Worm (Caenorhabditis elegans): ENCODE data around the gene dod-17.

The dod-17 gene

DNA sequence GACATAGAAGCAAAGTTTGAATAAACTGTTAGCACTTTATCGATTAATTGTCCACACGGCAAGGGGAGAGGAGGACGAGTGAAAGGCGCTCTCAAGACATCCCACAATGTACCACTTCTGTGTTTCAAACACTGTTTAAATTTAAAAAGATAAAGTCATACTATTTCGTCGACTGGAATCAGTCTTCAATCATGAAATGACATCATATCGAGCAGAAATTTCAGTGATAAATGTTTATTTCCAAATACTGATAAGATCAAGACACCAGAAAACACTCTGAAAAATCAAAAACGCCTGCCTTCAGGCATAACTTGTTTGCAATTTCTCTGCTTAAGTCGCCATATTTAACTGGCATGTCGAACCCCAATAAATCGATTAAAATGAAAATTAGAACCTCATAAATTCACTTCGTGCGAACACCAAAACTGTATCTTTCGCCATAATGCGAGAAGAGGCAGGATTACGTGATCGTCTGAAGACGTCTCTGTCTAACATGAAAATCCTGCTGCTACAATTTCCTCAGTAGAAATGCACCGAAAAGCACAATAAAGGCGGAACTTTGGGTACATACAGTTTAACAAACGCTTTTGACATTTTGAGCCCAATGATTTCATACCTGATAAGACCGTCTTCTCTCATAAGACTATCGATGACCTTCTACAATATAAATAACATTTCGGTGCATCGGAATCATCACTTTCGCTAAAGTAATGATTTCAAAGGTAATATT, 2.4 kb downstream of the dod-17 start, which contains the start of gene K10D11.2:
K10D11.2 (plus strand) TSS at position 680 of the 730 bp plus-strand sequence.
- no peak for TF ChIP-seq klf-2 (GFP tag; conservative IDR thresholded peaks at IDR 0.05)
- no peak for TF ChIP-seq flt-1 (GFP tag; IDR thresholded peaks at IDR 0.05)
- TF ChIP-seq med-1 (GFP tag; optimal IDR thresholded peaks at IDR 0.05; ENCODE audit: insufficient read depth) = no peak
- TF ChIP-seq T22C8.4 (GFP tag; IDR thresholded peaks at IDR 0.05) = no peak
- no peak for TF ChIP-seq ztf-29 (GFP tag; IDR thresholded peaks at IDR 0.05)
- TF ChIP-seq tab-1 (GFP tag; IDR thresholded peaks at IDR 0.05) = no peak
- TF ChIP-seq ztf-23 (GFP tag; IDR thresholded peaks at IDR 0.05) = no peak
- no peak for TF ChIP-seq cog-1 (tag; optimal IDR thresholded peaks at IDR 0.05)
- TF ChIP-seq ref-1 (GFP tag; conservative IDR thresholded peaks at IDR 0.05) = no peak

DNA sequence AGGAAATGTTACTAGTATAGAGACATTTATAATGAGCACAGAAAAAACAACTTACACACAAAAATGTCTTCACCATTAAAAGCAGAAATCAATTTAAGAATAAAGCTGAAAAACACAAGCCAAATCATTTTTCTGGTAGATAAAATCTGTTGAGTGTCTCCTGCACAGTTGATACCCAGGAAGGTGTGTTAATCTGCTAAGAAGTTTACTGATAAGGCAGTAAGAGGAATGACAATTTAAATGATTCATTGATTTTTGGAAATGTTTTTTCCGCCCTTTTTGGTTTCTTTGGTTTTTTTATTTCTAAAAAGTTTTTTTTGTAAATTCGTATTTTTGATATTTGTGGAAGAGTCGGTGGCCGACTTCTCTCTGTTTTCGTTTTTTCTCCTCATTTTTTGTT, 9.9 kb downstream of the dod-17 start, which contains the start of gene K10D11.3:
K10D11.3 (minus strand) TSS at position 174 of the 400 bp plus-strand sequence.
- no peak for TF ChIP-seq T22C8.4 (GFP tag; IDR thresholded peaks at IDR 0.05)
- no peak for TF ChIP-seq tab-1 (GFP tag; IDR thresholded peaks at IDR 0.05)
- TF ChIP-seq ref-1 (GFP tag; conservative IDR thresholded peaks at IDR 0.05) = no peak
- TF ChIP-seq ztf-29 (GFP tag; IDR thresholded peaks at IDR 0.05) = no peak
- TF ChIP-seq flt-1 (GFP tag; IDR thresholded peaks at IDR 0.05) = no peak
- no peak for TF ChIP-seq cog-1 (tag; optimal IDR thresholded peaks at IDR 0.05)
- no peak for TF ChIP-seq klf-2 (GFP tag; conservative IDR thresholded peaks at IDR 0.05)

DNA sequence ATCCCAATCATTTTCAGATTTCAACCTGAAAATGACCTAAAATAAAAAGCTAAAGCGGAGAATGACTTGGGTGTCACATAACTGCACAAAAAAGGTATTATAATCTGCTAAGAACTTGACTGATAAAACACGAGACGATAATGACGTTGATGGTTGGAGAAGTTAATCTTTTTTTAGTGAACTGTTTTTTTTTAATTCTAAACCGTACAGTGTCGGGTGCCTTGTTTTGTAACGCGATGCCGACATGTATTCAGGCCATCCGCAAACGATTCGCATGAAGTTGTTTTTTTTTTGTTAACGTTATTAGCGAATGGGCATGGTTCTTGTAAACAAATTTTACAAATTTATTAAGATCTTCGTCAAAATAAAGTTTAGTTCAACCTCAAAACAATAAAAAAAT, 13.3 kb downstream of the dod-17 start, which contains the start of gene K10D11.6:
K10D11.6 (minus strand) TSS at position 101 of the 400 bp plus-strand sequence.
- TF ChIP-seq med-1 (GFP tag; optimal IDR thresholded peaks at IDR 0.05; ENCODE audit: insufficient read depth) = no peak
- TF ChIP-seq ref-1 (GFP tag; conservative IDR thresholded peaks at IDR 0.05) = no peak
- no peak for TF ChIP-seq T22C8.4 (GFP tag; IDR thresholded peaks at IDR 0.05)
- no peak for TF ChIP-seq cog-1 (tag; optimal IDR thresholded peaks at IDR 0.05)

DNA sequence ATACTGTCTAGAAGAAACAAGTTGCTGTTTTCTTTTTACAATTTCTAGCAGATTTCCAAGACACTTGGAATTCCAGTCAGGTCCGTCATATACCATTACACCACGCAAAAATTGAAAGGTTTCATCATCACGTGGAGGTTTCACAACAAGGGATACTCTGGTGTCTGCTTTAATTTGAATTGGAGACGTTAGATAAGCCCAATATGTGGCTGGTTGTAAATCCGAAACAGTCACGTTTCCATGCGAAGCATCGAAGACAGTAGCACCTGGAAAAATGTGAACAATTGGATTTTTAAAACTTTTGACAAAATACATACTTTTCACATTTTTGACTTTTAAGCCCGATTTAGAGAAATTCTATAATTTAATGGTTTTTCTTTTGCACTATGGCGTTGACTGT, 14.5 kb downstream of the dod-17 start:
- TF ChIP-seq tab-1 (GFP tag; IDR thresholded peaks at IDR 0.05) (no peak), cog-1 (tag; optimal IDR thresholded peaks at IDR 0.05) (no peak)

DNA sequence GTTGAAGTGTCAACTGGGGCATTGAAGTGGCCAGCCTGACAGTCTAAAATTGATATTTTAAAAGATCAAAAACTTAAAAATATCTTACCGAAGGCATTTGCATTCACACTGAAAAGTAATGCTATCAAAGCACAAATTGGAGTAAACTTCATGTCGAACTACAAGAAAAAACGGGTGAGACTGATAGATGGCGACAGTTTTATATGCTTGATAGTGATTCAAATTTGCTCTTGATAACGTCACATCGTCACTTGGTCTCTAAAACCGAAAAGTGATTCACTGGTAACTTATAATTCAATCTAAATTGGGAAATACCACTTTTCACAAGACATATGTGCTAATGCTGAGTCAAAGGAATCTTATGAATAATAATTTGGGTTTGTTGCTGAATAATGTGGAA, 15.5 kb downstream of the dod-17 start, which contains the start of gene K10D11.5:
K10D11.5 (minus strand) TSS at position 215 of the 400 bp plus-strand sequence.
- no peak for TF ChIP-seq ztf-29 (GFP tag; IDR thresholded peaks at IDR 0.05)
- TF ChIP-seq T22C8.4 (GFP tag; IDR thresholded peaks at IDR 0.05) = no peak
- TF ChIP-seq ref-1 (GFP tag; conservative IDR thresholded peaks at IDR 0.05) = no peak
- TF ChIP-seq tab-1 (GFP tag; IDR thresholded peaks at IDR 0.05) = no peak
- TF ChIP-seq med-1 (GFP tag; optimal IDR thresholded peaks at IDR 0.05; ENCODE audit: insufficient read depth) = no peak
- TF ChIP-seq ztf-23 (GFP tag; IDR thresholded peaks at IDR 0.05) = no peak
- TF ChIP-seq flt-1 (GFP tag; IDR thresholded peaks at IDR 0.05) = no peak
- no peak for TF ChIP-seq cog-1 (tag; optimal IDR thresholded peaks at IDR 0.05)
- TF ChIP-seq klf-2 (GFP tag; conservative IDR thresholded peaks at IDR 0.05) = no peak

DNA sequence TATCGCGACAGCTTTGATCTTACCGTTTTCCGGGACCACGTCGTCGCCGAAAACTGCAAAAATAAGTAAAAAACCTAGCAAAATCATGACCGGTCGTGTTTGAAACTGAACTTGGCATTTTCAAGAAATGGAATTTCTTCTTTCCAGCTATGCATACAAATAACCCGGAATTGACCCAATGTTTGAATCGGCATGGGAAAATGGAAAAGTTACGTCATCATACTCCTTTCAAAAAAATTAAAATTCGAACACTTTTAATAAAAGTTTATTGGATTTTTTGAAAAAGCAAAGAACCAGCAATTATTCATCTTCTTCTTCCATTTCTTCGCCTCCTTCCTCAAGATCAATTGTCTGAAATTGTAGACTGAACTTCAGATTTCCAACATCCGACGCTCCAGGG, 18.3 kb downstream of the dod-17 start, which contains the start of gene K10D11.4:
K10D11.4 (minus strand) TSS at position 101 of the 400 bp plus-strand sequence.
- no peak for TF ChIP-seq klf-2 (GFP tag; conservative IDR thresholded peaks at IDR 0.05)
- no peak for TF ChIP-seq med-1 (GFP tag; optimal IDR thresholded peaks at IDR 0.05; ENCODE audit: insufficient read depth)
- no peak for TF ChIP-seq T22C8.4 (GFP tag; IDR thresholded peaks at IDR 0.05)
- no peak for TF ChIP-seq ref-1 (GFP tag; conservative IDR thresholded peaks at IDR 0.05)
- TF ChIP-seq flt-1 (GFP tag; IDR thresholded peaks at IDR 0.05) = no peak
- no peak for TF ChIP-seq cog-1 (tag; optimal IDR thresholded peaks at IDR 0.05)
- TF ChIP-seq tab-1 (GFP tag; IDR thresholded peaks at IDR 0.05) = no peak
- no peak for TF ChIP-seq ztf-23 (GFP tag; IDR thresholded peaks at IDR 0.05)
- no peak for TF ChIP-seq ztf-29 (GFP tag; IDR thresholded peaks at IDR 0.05)

DNA sequence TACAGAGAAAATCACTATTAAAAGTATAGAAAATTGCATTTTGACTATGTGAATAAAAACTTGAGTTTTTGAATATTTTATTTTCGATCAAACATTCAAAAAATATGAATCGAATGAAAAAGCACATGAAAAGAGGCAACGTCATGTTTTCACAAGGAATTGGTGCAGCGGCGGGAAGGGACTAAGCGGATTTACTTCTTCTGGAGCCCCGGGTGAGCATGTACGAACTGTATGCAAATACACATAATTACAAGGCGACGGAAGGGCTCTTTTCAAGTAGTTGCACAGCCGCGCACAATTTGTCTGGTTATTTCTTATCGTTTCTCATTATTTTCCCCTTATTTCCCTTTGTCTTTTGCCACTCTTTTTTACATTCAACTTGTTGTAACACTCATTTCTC, 19.8 kb downstream of the dod-17 start, which contains the start of gene K10D11.7:
K10D11.7 (minus strand) TSS at position 101 of the 400 bp plus-strand sequence.
- TF ChIP-seq ztf-29 (GFP tag; IDR thresholded peaks at IDR 0.05) (no peak), ref-1 (GFP tag; conservative IDR thresholded peaks at IDR 0.05) (no peak), klf-2 (GFP tag; conservative IDR thresholded peaks at IDR 0.05) (no peak), tab-1 (GFP tag; IDR thresholded peaks at IDR 0.05) (no peak), ztf-23 (GFP tag; IDR thresholded peaks at IDR 0.05) (no peak), cog-1 (tag; optimal IDR thresholded peaks at IDR 0.05) (no peak), flt-1 (GFP tag; IDR thresholded peaks at IDR 0.05) (no peak), T22C8.4 (GFP tag; IDR thresholded peaks at IDR 0.05) (no peak), med-1 (GFP tag; optimal IDR thresholded peaks at IDR 0.05; ENCODE audit: insufficient read depth) (no peak)

DNA sequence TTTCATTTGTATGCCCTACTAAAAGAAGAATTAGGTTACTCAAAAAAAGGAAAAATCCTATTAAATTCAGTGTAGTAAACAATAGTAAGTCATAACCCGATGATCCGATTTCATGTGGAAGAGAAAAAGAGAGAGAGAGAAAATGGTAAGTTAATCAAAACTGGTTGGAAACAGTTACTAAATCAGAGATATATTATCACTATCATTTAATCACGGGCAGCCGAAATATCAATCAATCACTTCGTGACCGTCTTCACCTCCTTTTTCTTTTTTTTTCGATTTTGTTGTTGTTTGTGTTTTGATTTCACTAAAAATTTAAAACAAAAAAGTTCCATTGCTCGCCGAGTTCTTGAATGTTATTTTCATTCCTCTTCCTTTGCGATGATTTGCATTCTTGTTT, 21.5 kb downstream of the dod-17 start:
- TF ChIP-seq klf-2 (GFP tag; conservative IDR thresholded peaks at IDR 0.05) (no peak), cog-1 (tag; optimal IDR thresholded peaks at IDR 0.05) (no peak), ztf-23 (GFP tag; IDR thresholded peaks at IDR 0.05) (no peak), flt-1 (GFP tag; IDR thresholded peaks at IDR 0.05) (no peak), ztf-29 (GFP tag; IDR thresholded peaks at IDR 0.05) (no peak)

DNA sequence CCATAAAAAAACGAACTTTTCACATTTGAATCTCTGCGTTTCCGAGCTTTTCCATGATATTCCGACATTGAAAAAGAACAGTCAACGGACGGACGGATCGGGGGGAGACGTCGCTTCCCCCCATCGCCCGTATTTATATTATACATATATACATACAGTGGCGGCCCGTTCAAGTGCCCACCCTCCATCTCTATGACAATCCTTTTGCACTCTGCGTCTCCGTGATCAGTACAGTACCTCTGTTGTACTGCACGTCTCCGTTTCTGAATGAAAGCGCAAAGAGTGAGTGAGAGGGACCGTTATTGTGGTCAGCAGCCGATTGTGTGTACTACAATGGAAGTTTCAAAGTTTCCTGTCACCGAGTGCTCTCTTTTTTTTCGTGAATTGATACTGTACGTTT, 23.0 kb downstream of the dod-17 start:
- TF ChIP-seq flt-1 (GFP tag; IDR thresholded peaks at IDR 0.05) = 0 out of 2 replicates have a peak, but pooled peaks have one; percentile 40
- no peak for TF ChIP-seq ztf-29 (GFP tag; IDR thresholded peaks at IDR 0.05)

DNA sequence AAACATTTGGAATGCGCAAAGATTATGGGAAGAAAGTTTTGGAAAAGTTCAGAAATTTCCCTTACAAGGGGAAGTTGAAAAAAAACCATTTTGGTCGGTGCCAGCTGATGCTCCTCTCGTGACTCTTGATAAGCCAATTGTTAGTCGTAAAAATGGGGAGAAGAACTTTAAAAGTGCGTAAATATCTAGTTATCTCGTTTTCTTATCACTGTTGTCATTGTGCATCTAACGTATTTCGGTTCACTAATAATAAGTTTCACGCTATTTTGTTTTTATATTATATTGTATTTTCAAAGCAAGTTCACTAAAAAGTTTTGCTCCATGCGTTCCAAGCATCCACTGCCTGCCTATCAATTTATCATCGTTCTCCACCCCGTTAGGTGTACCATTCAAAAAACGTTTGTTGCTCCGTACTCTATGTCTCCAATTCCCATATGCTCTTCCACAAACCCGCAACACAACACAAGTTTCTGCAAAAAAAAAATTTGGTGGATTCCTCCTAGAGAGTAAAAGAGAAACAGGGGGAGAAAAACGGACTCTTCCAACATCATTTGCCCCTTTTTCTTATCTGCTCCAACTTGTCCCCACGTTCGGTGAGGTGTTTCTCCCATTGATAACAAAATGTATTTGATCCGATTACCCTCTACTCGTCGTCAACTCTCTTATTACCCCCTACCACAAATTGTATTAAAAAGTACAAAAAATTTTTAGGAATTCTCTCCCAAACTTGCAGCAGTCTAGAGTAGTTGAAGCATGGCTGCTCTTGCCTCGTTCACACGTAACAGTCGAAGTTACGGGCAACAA, 32.5 kb downstream of the dod-17 start, which contains the start of gene mbk-2:
mbk-2 (plus strand) TSS at position 754 of the 804 bp plus-strand sequence.
- TF ChIP-seq cog-1 (tag; optimal IDR thresholded peaks at IDR 0.05) (no peak), flt-1 (GFP tag; IDR thresholded peaks at IDR 0.05) (no peak)
